Fruit fly (Drosophila melanogaster): ENCODE measurements around the gene CG31087.

The CG31087 gene

dm6 chr3R:25331103-25331502, 17.5 kb upstream of the CG31087 start, which contains the start of gene CHKov2:
CHKov2 (minus strand) TSS chr3R:25331203.
- no peak for TF ChIP-seq CG10669 (GFP tag; optimal IDR thresholded peaks at IDR 0.05)
- no peak for TF ChIP-seq CG3032 (tag; optimal IDR thresholded peaks at IDR 0.05)
- no peak for TF ChIP-seq CG6808 (GFP tag; optimal IDR thresholded peaks at IDR 0.05)
- no peak for TF ChIP-seq CG6163 (GFP tag; IDR thresholded peaks at IDR 0.05)

- TF ChIP-seq vri (GFP tag; optimal IDR thresholded peaks at IDR 0.05) (peak; percentile 30), Sox14 (GFP tag; optimal IDR thresholded peaks at IDR 0.05) (no peak), CG15336 (GFP tag; IDR thresholded peaks at IDR 0.05) (0 out of 2 replicates have a peak, but pooled peaks have one; percentile 21)
Measured at dm6 chr3R:25329079-25329478, 15.4 kb upstream of the CG31087 start, which contains the start of gene CHKov1. CHKov1 (minus strand) TSS chr3R:25329316.

DNA sequence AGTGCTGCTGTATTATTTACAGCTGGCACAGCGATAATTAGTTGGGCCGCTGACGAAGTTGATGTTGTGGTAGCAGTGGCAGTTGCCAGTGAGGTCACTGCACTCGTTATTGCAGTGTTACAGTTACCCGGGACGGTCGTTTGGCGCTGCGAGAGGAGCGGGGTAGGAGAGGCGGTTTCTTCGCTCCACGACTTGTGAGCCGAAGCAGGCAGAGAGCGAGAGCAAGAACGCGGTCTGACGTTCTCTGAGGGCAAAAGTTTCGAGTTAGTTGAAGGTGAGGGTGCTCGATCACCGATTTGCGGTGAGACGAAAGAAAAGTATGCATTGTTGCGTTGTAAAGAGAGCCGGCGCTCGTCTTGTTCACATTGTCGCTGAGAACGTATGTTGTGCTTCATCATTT, 14.9 kb upstream of the CG31087 start:
- 0 out of 3 replicates have a peak, but pooled peaks have one; percentile 17 for TF ChIP-seq eg (GFP tag; IDR thresholded peaks at IDR 0.05)
- 0 out of 3 replicates have a peak, but pooled peaks have one; percentile 28 for TF ChIP-seq CG8119 (GFP tag; IDR thresholded peaks at IDR 0.05)

DNA sequence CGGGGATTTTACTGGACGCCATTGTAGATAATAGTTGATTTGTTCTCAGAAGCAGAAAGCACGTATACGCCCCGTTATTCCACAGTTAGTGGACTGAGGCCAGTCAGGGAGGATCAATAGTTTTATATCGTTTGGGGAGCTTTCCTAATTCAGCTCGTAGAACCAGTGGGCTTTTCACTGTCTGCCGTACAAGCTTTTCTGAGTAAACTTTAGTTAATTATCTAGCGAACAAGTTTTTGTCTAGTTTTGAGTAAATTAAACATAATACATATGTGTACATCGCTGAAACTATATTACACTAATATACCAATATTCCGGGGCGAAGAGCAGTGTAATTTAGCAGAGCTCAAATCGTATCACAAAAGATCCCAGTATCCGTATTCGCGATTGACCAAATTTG, 9.0 kb upstream of the CG31087 start, which contains the start of gene CG10562:
Gene CG10562, minus strand, starts transcription at position 101 of the 400 bp plus-strand sequence.
- TF ChIP-seq Eip75B (GFP tag; optimal IDR thresholded peaks at IDR 0.05) (no peak), Ets21C (GFP tag; optimal IDR thresholded peaks at IDR 0.05) (no peak), topi (GFP tag; optimal IDR thresholded peaks at IDR 0.05) (no peak), CG15336 (GFP tag; IDR thresholded peaks at IDR 0.05) (no peak), Gug (GFP tag; IDR thresholded peaks at IDR 0.05) (no peak), CG4318 (GFP tag; optimal IDR thresholded peaks at IDR 0.05) (no peak), ss (GFP tag; optimal IDR thresholded peaks at IDR 0.05) (no peak), net (GFP tag; optimal IDR thresholded peaks at IDR 0.05) (no peak), CG31627 (GFP tag; optimal IDR thresholded peaks at IDR 0.05) (no peak), CG16779 (tag; optimal IDR thresholded peaks at IDR 0.05) (no peak)

- no peak for TF ChIP-seq eg (GFP tag; IDR thresholded peaks at IDR 0.05)
- TF ChIP-seq Eip78C (GFP tag) = no peak
- TF ChIP-seq CG11762 (GFP tag; optimal IDR thresholded peaks at IDR 0.05; ENCODE audit: insufficient read depth) = no peak
- TF ChIP-seq CG6276 (GFP tag; optimal IDR thresholded peaks at IDR 0.05) = no peak
- TF ChIP-seq ss (GFP tag; optimal IDR thresholded peaks at IDR 0.05) = no peak
- TF ChIP-seq svp (GFP tag) = peak; percentile 72
- TF ChIP-seq Ets21C (GFP tag; optimal IDR thresholded peaks at IDR 0.05) = no peak
Measured at dm6 chr3R:25321681-25322080, 8.0 kb upstream of the CG31087 start.

DNA sequence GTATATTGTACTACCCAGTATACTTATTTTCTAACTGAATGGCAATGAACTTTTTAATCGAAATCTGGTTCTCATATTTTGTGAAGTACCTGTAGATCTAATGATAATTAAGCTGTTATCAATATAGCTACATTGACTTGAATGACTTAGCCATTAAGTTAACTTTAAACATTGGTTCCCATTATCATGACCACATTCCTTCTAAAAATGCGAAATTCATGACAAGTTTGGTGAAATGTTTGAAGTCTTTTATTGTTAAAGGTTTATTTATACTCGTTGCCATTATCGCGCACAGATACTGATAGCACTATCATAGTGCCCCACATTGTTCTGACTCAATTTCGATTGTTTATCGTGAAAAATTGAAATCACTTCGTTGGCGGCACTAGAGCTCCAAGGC, 7.3 kb upstream of the CG31087 start:
- TF ChIP-seq CG6854 (GFP tag; optimal IDR thresholded peaks at IDR 0.05) = no peak
- no peak for TF ChIP-seq CG31627 (GFP tag; optimal IDR thresholded peaks at IDR 0.05)
- TF ChIP-seq dac (GFP tag; optimal IDR thresholded peaks at IDR 0.05) = no peak
- TF ChIP-seq ss (GFP tag; optimal IDR thresholded peaks at IDR 0.05) = no peak
- no peak for TF ChIP-seq fd59A (GFP tag; optimal IDR thresholded peaks at IDR 0.05)
- no peak for TF ChIP-seq spab (GFP tag; optimal IDR thresholded peaks at IDR 0.05)
- no peak for TF ChIP-seq CG4318 (GFP tag; optimal IDR thresholded peaks at IDR 0.05)
- TF ChIP-seq salr (GFP tag; optimal IDR thresholded peaks at IDR 0.05) = no peak

DNA sequence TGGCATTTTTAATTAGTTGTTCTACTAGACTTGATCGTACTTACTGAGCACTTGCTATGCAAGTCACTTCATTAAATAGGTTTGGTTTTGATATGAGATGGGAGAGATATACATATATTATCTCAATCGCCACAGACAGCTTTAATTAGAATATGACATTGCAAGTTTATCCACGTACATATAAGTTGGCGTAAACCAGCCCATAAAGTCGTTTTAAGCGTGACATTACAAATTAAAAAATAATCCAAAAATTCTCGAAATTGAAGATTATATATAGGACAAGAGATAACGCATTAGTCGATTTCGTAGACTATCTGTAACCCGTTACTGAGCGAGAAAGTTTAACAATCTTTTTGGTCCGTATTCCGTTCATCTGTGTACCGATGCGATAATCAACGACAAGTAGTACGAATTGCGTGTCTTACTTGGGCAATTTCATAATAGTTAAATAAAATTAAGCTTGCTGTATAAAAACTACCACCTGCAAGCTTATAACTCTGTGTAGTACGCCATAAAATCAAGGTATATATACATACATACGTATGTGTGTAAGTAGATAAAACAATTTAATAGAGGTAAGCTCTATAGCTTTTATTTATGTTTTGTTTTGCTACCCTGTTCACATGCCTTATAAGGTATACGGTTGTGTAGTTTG, 6.5 kb upstream of the CG31087 start, which contains the start of gene CG10560:
Gene CG10560, minus strand, starts transcription at position 51 of the 655 bp plus-strand sequence.
- TF ChIP-seq Smox (GFP tag; optimal IDR thresholded peaks at IDR 0.05) (no peak), fd59A (GFP tag; optimal IDR thresholded peaks at IDR 0.05) (no peak), salr (GFP tag; optimal IDR thresholded peaks at IDR 0.05) (no peak), pdm3 (GFP tag; optimal IDR thresholded peaks at IDR 0.05) (no peak), CG10669 (GFP tag; optimal IDR thresholded peaks at IDR 0.05) (no peak), svp (GFP tag) (no peak), acj6 (GFP tag; optimal IDR thresholded peaks at IDR 0.05) (no peak)

All from whole organism, prepupa.